Worm (Caenorhabditis elegans): ENCODE results near the gene T05G5.4.

T05G5.4 gene

ce11 chrIII:9721991-9722390, 26.7 kb upstream of the T05G5.4 start:
- TF ChIP-seq tbx-11 (GFP tag; IDR thresholded peaks at IDR 0.05), result no peak
- TF ChIP-seq aly-1 (tag; optimal IDR thresholded peaks at IDR 0.05), result no peak
- no peak for TF ChIP-seq pes-1 (GFP tag; IDR thresholded peaks at IDR 0.05)
- TF ChIP-seq ceh-13 (GFP tag; optimal IDR thresholded peaks at IDR 0.05), result no peak
- TF ChIP-seq tbx-37 (GFP tag; conservative IDR thresholded peaks at IDR 0.05), result no peak
- TF ChIP-seq hmg-4 (GFP tag; optimal IDR thresholded peaks at IDR 0.05), result no peak
- no peak for TF ChIP-seq F13C5.2 (tag; optimal IDR thresholded peaks at IDR 0.05)
- TF ChIP-seq hnd-1 (tag; optimal IDR thresholded peaks at IDR 0.05), result no peak
- no peak for TF ChIP-seq sea-1 (GFP tag; conservative IDR thresholded peaks at IDR 0.05)
- TF ChIP-seq ama-1 (optimal IDR thresholded peaks at IDR 0.05), result no peak

- TF ChIP-seq pes-1 (GFP tag; IDR thresholded peaks at IDR 0.05) (no peak), aly-1 (tag; optimal IDR thresholded peaks at IDR 0.05) (no peak), F13C5.2 (tag; optimal IDR thresholded peaks at IDR 0.05) (no peak), hmbx-1 (tag; optimal IDR thresholded peaks at IDR 0.05) (no peak), scrt-1 (GFP tag; IDR thresholded peaks at IDR 0.05) (no peak), ama-1 (optimal IDR thresholded peaks at IDR 0.05) (no peak), tra-4 (tag; optimal IDR thresholded peaks at IDR 0.05) (no peak), ets-7 (tag; optimal IDR thresholded peaks at IDR 0.05) (no peak), flt-1 (GFP tag; IDR thresholded peaks at IDR 0.05) (no peak)
These were observed 23.6 kb upstream of the T05G5.4 start, which contains the start of gene clec-162 for ce11 chrIII:9725114-9725513. Gene clec-162 (minus strand): TSS chrIII:9725214.

- TF ChIP-seq ets-7 (tag; optimal IDR thresholded peaks at IDR 0.05), result no peak
- TF ChIP-seq ceh-13 (GFP tag; optimal IDR thresholded peaks at IDR 0.05), result no peak
- no peak for TF ChIP-seq aly-1 (tag; optimal IDR thresholded peaks at IDR 0.05)
- TF ChIP-seq hnd-1 (tag; optimal IDR thresholded peaks at IDR 0.05), result no peak
- no peak for TF ChIP-seq tra-4 (tag; optimal IDR thresholded peaks at IDR 0.05)
- no peak for TF ChIP-seq scrt-1 (GFP tag; IDR thresholded peaks at IDR 0.05)
- no peak for TF ChIP-seq sea-1 (GFP tag; conservative IDR thresholded peaks at IDR 0.05)
- no peak for TF ChIP-seq tbx-11 (GFP tag; IDR thresholded peaks at IDR 0.05)
These were observed 21.3 kb upstream of the T05G5.4 start, which contains the start of gene C07A9.12 for ce11 chrIII:9727439-9727838. Gene C07A9.12 (minus strand): TSS chrIII:9727539.

- TF ChIP-seq tra-4 (tag; optimal IDR thresholded peaks at IDR 0.05) (no peak), B0310.2 (tag; optimal IDR thresholded peaks at IDR 0.05) (no peak), pes-1 (GFP tag; IDR thresholded peaks at IDR 0.05) (no peak), ama-1 (optimal IDR thresholded peaks at IDR 0.05) (no peak), flt-1 (GFP tag; IDR thresholded peaks at IDR 0.05) (no peak), ceh-36 (tag; optimal IDR thresholded peaks at IDR 0.05) (no peak), tbx-11 (GFP tag; IDR thresholded peaks at IDR 0.05) (no peak), ceh-13 (GFP tag; optimal IDR thresholded peaks at IDR 0.05) (no peak), aly-1 (tag; optimal IDR thresholded peaks at IDR 0.05) (no peak), sea-1 (GFP tag; conservative IDR thresholded peaks at IDR 0.05) (no peak), F13C5.2 (tag; optimal IDR thresholded peaks at IDR 0.05) (no peak), hnd-1 (tag; optimal IDR thresholded peaks at IDR 0.05) (no peak), scrt-1 (GFP tag; IDR thresholded peaks at IDR 0.05) (no peak), tbx-37 (GFP tag; conservative IDR thresholded peaks at IDR 0.05) (no peak), hmg-4 (GFP tag; optimal IDR thresholded peaks at IDR 0.05) (no peak), hmbx-1 (tag; optimal IDR thresholded peaks at IDR 0.05) (no peak), ets-7 (tag; optimal IDR thresholded peaks at IDR 0.05) (no peak)
These were observed 18.3 kb upstream of the T05G5.4 start for ce11 chrIII:9730407-9730806.

DNA sequence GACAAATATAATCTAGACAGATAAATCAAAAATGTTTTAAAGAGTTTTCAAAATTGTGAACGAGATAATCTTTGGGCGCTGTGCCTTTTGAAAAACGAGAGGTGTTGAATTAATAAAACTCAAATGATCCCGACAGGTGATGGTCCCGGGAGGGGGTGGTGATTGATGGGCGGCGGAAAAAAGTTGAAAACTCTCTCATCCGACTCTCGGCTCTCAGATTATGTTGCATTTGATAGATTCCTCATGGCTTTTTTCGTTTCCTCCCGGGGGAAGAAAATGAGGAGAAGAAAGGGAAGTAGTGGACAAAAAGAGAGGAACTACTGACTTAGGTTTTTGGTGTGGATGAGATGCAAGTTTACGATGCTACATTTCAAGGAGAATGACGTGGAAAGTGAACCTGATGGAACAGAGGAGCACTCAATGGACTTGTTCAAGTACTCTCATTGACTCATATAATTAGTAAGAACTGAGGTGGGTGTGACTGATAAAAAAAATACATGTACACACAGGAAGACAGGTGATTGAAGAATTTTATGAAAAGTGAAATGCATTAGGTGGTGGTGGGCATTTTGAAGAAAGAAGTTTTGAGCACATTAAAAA, 17.3 kb upstream of the T05G5.4 start:
- no peak for TF ChIP-seq sea-1 (GFP tag; conservative IDR thresholded peaks at IDR 0.05)
- TF ChIP-seq hnd-1 (tag; optimal IDR thresholded peaks at IDR 0.05), result no peak
- TF ChIP-seq F13C5.2 (tag; optimal IDR thresholded peaks at IDR 0.05), result no peak
- TF ChIP-seq ets-7 (tag; optimal IDR thresholded peaks at IDR 0.05), result no peak

- TF ChIP-seq ceh-36 (tag; optimal IDR thresholded peaks at IDR 0.05) (no peak), B0310.2 (tag; optimal IDR thresholded peaks at IDR 0.05) (no peak), sea-1 (GFP tag; conservative IDR thresholded peaks at IDR 0.05) (no peak), ets-7 (tag; optimal IDR thresholded peaks at IDR 0.05) (no peak), hmbx-1 (tag; optimal IDR thresholded peaks at IDR 0.05) (no peak), tbx-11 (GFP tag; IDR thresholded peaks at IDR 0.05) (no peak), flt-1 (GFP tag; IDR thresholded peaks at IDR 0.05) (no peak), scrt-1 (GFP tag; IDR thresholded peaks at IDR 0.05) (no peak), hmg-4 (GFP tag; optimal IDR thresholded peaks at IDR 0.05) (no peak), ceh-13 (GFP tag; optimal IDR thresholded peaks at IDR 0.05) (no peak)
These were observed 15.4 kb upstream of the T05G5.4 start for ce11 chrIII:9733333-9733732.

ce11 chrIII:9734030-9734429, 14.7 kb upstream of the T05G5.4 start:
- TF ChIP-seq pes-1 (GFP tag; IDR thresholded peaks at IDR 0.05) (no peak), aly-1 (tag; optimal IDR thresholded peaks at IDR 0.05) (no peak), flt-1 (GFP tag; IDR thresholded peaks at IDR 0.05) (no peak), ama-1 (optimal IDR thresholded peaks at IDR 0.05) (no peak), scrt-1 (GFP tag; IDR thresholded peaks at IDR 0.05) (no peak)

ce11 chrIII:9735857-9736256, 12.9 kb upstream of the T05G5.4 start, which contains the start of gene dao-6:
Gene dao-6 (minus strand): TSS chrIII:9736201.
- TF ChIP-seq ama-1 (optimal IDR thresholded peaks at IDR 0.05), result no peak
- no peak for TF ChIP-seq ets-7 (tag; optimal IDR thresholded peaks at IDR 0.05)
- no peak for TF ChIP-seq pes-1 (GFP tag; IDR thresholded peaks at IDR 0.05)
- no peak for TF ChIP-seq scrt-1 (GFP tag; IDR thresholded peaks at IDR 0.05)
- TF ChIP-seq ceh-36 (tag; optimal IDR thresholded peaks at IDR 0.05), result no peak
- TF ChIP-seq tbx-37 (GFP tag; conservative IDR thresholded peaks at IDR 0.05), result no peak
- no peak for TF ChIP-seq hmbx-1 (tag; optimal IDR thresholded peaks at IDR 0.05)
- no peak for TF ChIP-seq F13C5.2 (tag; optimal IDR thresholded peaks at IDR 0.05)
- no peak for TF ChIP-seq aly-1 (tag; optimal IDR thresholded peaks at IDR 0.05)
- no peak for TF ChIP-seq tbx-11 (GFP tag; IDR thresholded peaks at IDR 0.05)
- TF ChIP-seq tra-4 (tag; optimal IDR thresholded peaks at IDR 0.05), result no peak
- TF ChIP-seq ceh-13 (GFP tag; optimal IDR thresholded peaks at IDR 0.05), result no peak
- TF ChIP-seq flt-1 (GFP tag; IDR thresholded peaks at IDR 0.05), result no peak
- no peak for TF ChIP-seq hmg-4 (GFP tag; optimal IDR thresholded peaks at IDR 0.05)
- TF ChIP-seq sea-1 (GFP tag; conservative IDR thresholded peaks at IDR 0.05), result no peak
- TF ChIP-seq B0310.2 (tag; optimal IDR thresholded peaks at IDR 0.05), result no peak
- TF ChIP-seq hnd-1 (tag; optimal IDR thresholded peaks at IDR 0.05), result no peak

Measured in whole organism, early embryonic.